Worm (Caenorhabditis elegans) whole organism, late embryonic: ENCODE results near the gene F10G7.10.

Experiments
- C38D4.7 ChIP-seq: fragments of 200-800 bp; sonication (Bioruptor generic); optimal IDR thresholded peaks from 2 replicates; lab custom pipeline; 2018; ENCODE audit warnings: mild to moderate bottlenecking, missing genetic modification characterization, moderate library complexity, missing compliant biosample characterization
- T23F11.4 ChIP-seq: fragments of 200-800 bp; sonication (Bioruptor generic); optimal IDR thresholded peaks from 2 replicates; lab custom pipeline; 2018; ENCODE audit warnings: mild to moderate bottlenecking, missing genetic modification characterization, missing compliant biosample characterization
- ama-1 ChIP-seq: fragments of 150-350 bp; optimal IDR thresholded peaks from 2 replicates; lab custom pipeline; 2014
- ceh-14 ChIP-seq: sonication (generic microtip); optimal IDR thresholded peaks from 2 replicates; lab custom pipeline; 2016; ENCODE audit warnings: missing genotype, missing genetic modification characterization, missing compliant biosample characterization
- ceh-2 ChIP-seq: sonication (generic microtip); optimal IDR thresholded peaks from 2 replicates; lab custom pipeline; 2016; ENCODE audit warnings: missing genotype, missing genetic modification characterization, missing compliant biosample characterization
- ceh-22 ChIP-seq: sonication (generic microtip); optimal IDR thresholded peaks from 2 replicates; lab custom pipeline; 2017; ENCODE audit warnings: missing biosample characterization, missing genetic modification characterization
- ceh-24 ChIP-seq: sonication (generic microtip); optimal IDR thresholded peaks from 2 replicates; lab custom pipeline; 2016; ENCODE audit warnings: mild to moderate bottlenecking, missing genetic modification characterization, missing compliant biosample characterization
- ceh-30 ChIP-seq: fragments of 150-350 bp; optimal IDR thresholded peaks from 2 replicates; lab custom pipeline; 2014; ENCODE audit warnings: missing biosample characterization, missing genetic modification characterization
- ceh-31 ChIP-seq: sonication (generic microtip); optimal IDR thresholded peaks from 2 replicates; lab custom pipeline; 2016; ENCODE audit warnings: missing genetic modification characterization, missing compliant biosample characterization
- ceh-34 ChIP-seq: sonication (generic microtip); optimal IDR thresholded peaks from 2 replicates; lab custom pipeline; 2016; ENCODE audit warnings: mild to moderate bottlenecking, missing genetic modification characterization, missing compliant biosample characterization
- ceh-48 ChIP-seq: sonication (generic microtip); optimal IDR thresholded peaks from 2 replicates; lab custom pipeline; 2016; ENCODE audit warnings: missing genetic modification characterization, inconsistent platforms, missing compliant biosample characterization
- ceh-6 ChIP-seq: fragments of 200-800 bp; sonication (Bioruptor generic); optimal IDR thresholded peaks from 2 replicates; lab custom pipeline; 2018; ENCODE audit warnings: mild to moderate bottlenecking, missing genetic modification characterization, missing compliant biosample characterization
- ceh-9 ChIP-seq: sonication (generic microtip); optimal IDR thresholded peaks from 2 replicates; lab custom pipeline; 2016; ENCODE audit warnings: mild to moderate bottlenecking, missing genetic modification characterization, inconsistent platforms, missing compliant biosample characterization
- dmd-4 ChIP-seq: sonication (generic microtip); optimal IDR thresholded peaks from 2 replicates; lab custom pipeline; 2016; ENCODE audit warnings: borderline replicate concordance, missing genetic modification characterization, missing compliant biosample characterization
- dve-1 ChIP-seq: sonication (generic microtip); optimal IDR thresholded peaks from 2 replicates; lab custom pipeline; 2017; ENCODE audit warnings: antibody characterized with exemption, mild to moderate bottlenecking, missing genetic modification characterization, missing compliant biosample characterization
- fax-1 ChIP-seq: sonication (generic microtip); optimal IDR thresholded peaks from 2 replicates; lab custom pipeline; 2016; ENCODE audit warnings: missing genotype, missing genetic modification characterization, missing compliant biosample characterization
- fkh-10 ChIP-seq: fragments of 150-350 bp; optimal IDR thresholded peaks from 2 replicates; lab custom pipeline; 2014; ENCODE audit warnings: missing biosample characterization, missing genetic modification reagents, missing genetic modification characterization
- fkh-6 ChIP-seq: sonication (generic microtip); optimal IDR thresholded peaks from 2 replicates; lab custom pipeline; 2016; ENCODE audit warnings: missing genetic modification characterization, missing compliant biosample characterization
- hlh-13 ChIP-seq: fragments of 200-800 bp; sonication (Bioruptor generic); optimal IDR thresholded peaks from 2 replicates; lab custom pipeline; 2018; ENCODE audit warnings: mild to moderate bottlenecking, missing genetic modification characterization, missing compliant biosample characterization
- hlh-30 ChIP-seq: sonication (generic microtip); optimal IDR thresholded peaks from 2 replicates; lab custom pipeline; 2017; ENCODE audit warnings: antibody characterized with exemption, missing genetic modification characterization, missing compliant biosample characterization; ENCODE audit not compliant: insufficient read depth
- hlh-8 ChIP-seq: sonication (generic microtip); optimal IDR thresholded peaks from 2 replicates; lab custom pipeline; 2016; ENCODE audit warnings: missing genotype, missing genetic modification characterization, missing compliant biosample characterization
- lim-6 ChIP-seq: sonication (generic microtip); optimal IDR thresholded peaks from 2 replicates; lab custom pipeline; 2016; ENCODE audit warnings: missing genetic modification characterization, missing compliant biosample characterization
- madf-2 ChIP-seq: sonication (generic microtip); optimal IDR thresholded peaks from 2 replicates; lab custom pipeline; 2017; ENCODE audit warnings: missing genetic modification characterization, missing compliant biosample characterization
- mec-3 ChIP-seq: sonication (generic microtip); optimal IDR thresholded peaks from 2 replicates; lab custom pipeline; 2016; ENCODE audit warnings: borderline replicate concordance, missing genetic modification characterization, missing compliant biosample characterization
- nfya-1 ChIP-seq: sonication (generic microtip); optimal IDR thresholded peaks from 2 replicates; lab custom pipeline; 2017; ENCODE audit warnings: missing genetic modification characterization, mild to moderate bottlenecking, missing compliant biosample characterization, antibody characterized with exemption, moderate library complexity
- nhr-11 ChIP-seq: fragments of 150-350 bp; optimal IDR thresholded peaks from 2 replicates; lab custom pipeline; 2014; ENCODE audit warnings: missing biosample characterization, missing genetic modification characterization
- npax-4 ChIP-seq: sonication (generic microtip); optimal IDR thresholded peaks from 2 replicates; lab custom pipeline; 2016; ENCODE audit warnings: missing genetic modification characterization, missing compliant biosample characterization
- pag-3 ChIP-seq: sonication (generic microtip); optimal IDR thresholded peaks from 2 replicates; lab custom pipeline; 2016; ENCODE audit warnings: missing compliant biosample characterization, missing genetic modification characterization, borderline replicate concordance
- pat-9 ChIP-seq: fragments of 200-800 bp; sonication (Bioruptor generic); optimal IDR thresholded peaks from 2 replicates; lab custom pipeline; 2018; ENCODE audit warnings: mild to moderate bottlenecking, missing genetic modification characterization, moderate library complexity, missing compliant biosample characterization
- pha-2 ChIP-seq: sonication (generic microtip); optimal IDR thresholded peaks from 2 replicates; lab custom pipeline; 2017; ENCODE audit warnings: mild to moderate bottlenecking, missing genetic modification characterization, missing compliant biosample characterization
- pha-4 ChIP-seq: fragments of 150-350 bp; optimal IDR thresholded peaks from 2 replicates; lab custom pipeline; 2018; ENCODE audit warnings: missing biosample characterization, missing genetic modification reagents, missing genetic modification characterization
- pqm-1 ChIP-seq: sonication (generic microtip); optimal IDR thresholded peaks from 2 replicates; lab custom pipeline; 2016; ENCODE audit warnings: missing genetic modification characterization, missing compliant biosample characterization
- pros-1 ChIP-seq: fragments of 150-350 bp; optimal IDR thresholded peaks from 2 replicates; lab custom pipeline; 2014; ENCODE audit warnings: missing biosample characterization, missing genetic modification reagents, missing genetic modification characterization
- rnt-1 ChIP-seq: sonication (generic microtip); optimal IDR thresholded peaks from 2 replicates; lab custom pipeline; 2016; ENCODE audit warnings: missing genetic modification characterization, missing compliant biosample characterization
- sdc-2 ChIP-seq: sonication (generic microtip); optimal IDR thresholded peaks from 2 replicates; lab custom pipeline; 2016; ENCODE audit warnings: missing genotype, missing genetic modification characterization, missing compliant biosample characterization
- sox-2 ChIP-seq: fragments of 200-800 bp; sonication (Bioruptor generic); IDR thresholded peaks from 2 replicates; pipeline ENCODE4 v1.3.6; 2022; ENCODE audit warnings: missing genetic modification reagents, missing genetic modification characterization, missing compliant biosample characterization
- syd-9 ChIP-seq: sonication (generic microtip); optimal IDR thresholded peaks from 2 replicates; lab custom pipeline; 2016; ENCODE audit warnings: mild to moderate bottlenecking, missing genetic modification characterization, moderate library complexity, missing compliant biosample characterization
- tbx-7 ChIP-seq: sonication (generic microtip); optimal IDR thresholded peaks from 2 replicates; lab custom pipeline; 2016; ENCODE audit warnings: missing genotype, missing genetic modification characterization, missing compliant biosample characterization
- unc-55 ChIP-seq: sonication (generic microtip); optimal IDR thresholded peaks from 2 replicates; lab custom pipeline; 2017; ENCODE audit warnings: missing biosample characterization, missing genetic modification reagents, missing genetic modification characterization
- unc-86 ChIP-seq: sonication (generic microtip); optimal IDR thresholded peaks from 2 replicates; lab custom pipeline; 2016; ENCODE audit warnings: missing genetic modification characterization, missing compliant biosample characterization
- ztf-16 ChIP-seq: sonication (generic microtip); optimal IDR thresholded peaks from 2 replicates; lab custom pipeline; 2017; ENCODE audit warnings: missing genetic modification characterization, missing compliant biosample characterization

The F10G7.10 gene

ce11 chrII:4715676-4716075, 10.4 kb downstream of the F10G7.10 start, which contains the start of gene F41C3.8:
Gene F41C3.8 (plus strand): TSS chrII:4716046.
- TF ChIP-seq rnt-1 (tag; lab: Kevin White, UChicago): no peak
- TF ChIP-seq ztf-16 (tag; lab: Kevin White, UChicago): no peak
- TF ChIP-seq madf-2 (tag; lab: Kevin White, UChicago): no peak
- TF ChIP-seq fax-1 (tag; lab: Kevin White, UChicago): no peak
- TF ChIP-seq nhr-11: no peak
- TF ChIP-seq ceh-14 (tag; lab: Kevin White, UChicago): no peak
- TF ChIP-seq ceh-34: no peak
- TF ChIP-seq ceh-9 (tag; lab: Kevin White, UChicago): no peak
- TF ChIP-seq dve-1 (tag; lab: Kevin White, UChicago): no peak
- TF ChIP-seq pat-9 (tag; lab: Kevin White, UChicago): no peak
- no peak for TF ChIP-seq mec-3 (tag; lab: Kevin White, UChicago)
- no peak for TF ChIP-seq ceh-2 (tag; lab: Kevin White, UChicago)

- TF ChIP-seq hlh-13 (GFP tag; lab: Kevin White, UChicago): no peak
- no peak for TF ChIP-seq C38D4.7 (GFP tag; lab: Kevin White, UChicago)
- TF ChIP-seq nhr-11: no peak
- no peak for TF ChIP-seq dmd-4 (tag; lab: Kevin White, UChicago)
- no peak for TF ChIP-seq ceh-31
- TF ChIP-seq ztf-16 (tag; lab: Kevin White, UChicago): no peak
- no peak for TF ChIP-seq sdc-2 (tag; lab: Kevin White, UChicago)
Observed at ce11 chrII:4710813-4711212, 15.3 kb downstream of the F10G7.10 start.

- TF ChIP-seq lim-6 (tag; lab: Kevin White, UChicago) (no peak), tbx-7 (tag; lab: Kevin White, UChicago) (no peak), fkh-10 (no peak), ama-1 (no peak), ceh-24 (tag; lab: Kevin White, UChicago) (no peak), rnt-1 (tag; lab: Kevin White, UChicago) (no peak), pha-4 (no peak), ceh-22 (tag; lab: Kevin White, UChicago) (no peak), ceh-6 (no peak), ceh-14 (tag; lab: Kevin White, UChicago) (no peak), ceh-9 (tag; lab: Kevin White, UChicago) (no peak), npax-4 (tag; lab: Kevin White, UChicago) (no peak), unc-55 (GFP tag; lab: Kevin White, UChicago) (no peak)
Observed at ce11 chrII:4710120-4710519, 15.9 kb downstream of the F10G7.10 start, which contains the start of gene tag-151. Gene tag-151 (plus strand): TSS chrII:4710277.

ce11 chrII:4706359-4706871, 19.6 kb downstream of the F10G7.10 start, which contains the start of the genes F10G7.9 and tsn-1:
Gene F10G7.9 (minus strand): TSS chrII:4706485.
Gene tsn-1 (plus strand): TSS chrII:4706821.
- TF ChIP-seq nfya-1 (tag; lab: Kevin White, UChicago) (peak; percentile 56), hlh-30 (peak; percentile 41), T23F11.4 (GFP tag; lab: Kevin White, UChicago) (no peak)

ce11 chrII:4703011-4703410, 23.1 kb downstream of the F10G7.10 start:
- TF ChIP-seq syd-9 (tag; lab: Kevin White, UChicago) (no peak), fkh-6 (tag; lab: Kevin White, UChicago) (no peak), hlh-8 (tag; lab: Kevin White, UChicago) (no peak), T23F11.4 (GFP tag; lab: Kevin White, UChicago) (no peak), nfya-1 (tag; lab: Kevin White, UChicago) (no peak), lim-6 (tag; lab: Kevin White, UChicago) (no peak), sdc-2 (tag; lab: Kevin White, UChicago) (no peak), pag-3 (tag; lab: Kevin White, UChicago) (no peak), pqm-1 (tag; lab: Kevin White, UChicago) (no peak), pros-1 (tag; lab: Kevin White, UChicago) (no peak), pha-2 (no peak), nhr-11 (no peak), tbx-7 (tag; lab: Kevin White, UChicago) (no peak), ceh-2 (tag; lab: Kevin White, UChicago) (no peak), ceh-30 (tag; lab: Kevin White, UChicago) (no peak), sox-2 (GFP tag; lab: Robert Waterston, UW) (no peak), unc-86 (tag; lab: Kevin White, UChicago) (no peak), ceh-14 (tag; lab: Kevin White, UChicago) (no peak), ceh-48 (tag; lab: Kevin White, UChicago) (no peak)
